Worm (Caenorhabditis elegans) whole organism, midembryonic: ENCODE results near the gene F16B12.1.
A peak's percentile ranks its signal among the peaks of the same experiment; 100 is the strongest.

Experiments used
- T22C8.4 ChIP-seq: fragments of 200-800 bp; sonication (Bioruptor generic); IDR thresholded peaks from 2 replicates; pipeline ENCODE4 v1.3.6; 2022; ENCODE audit warnings: missing genetic modification characterization, missing compliant biosample characterization
- flt-1 ChIP-seq: fragments of 200-800 bp; sonication (Bioruptor generic); IDR thresholded peaks from 2 replicates; pipeline ENCODE4 v1.3.6; 2022; ENCODE audit warnings: missing genetic modification characterization, missing compliant biosample characterization
- klf-2 ChIP-seq: fragments of 200-800 bp; sonication (Bioruptor generic); conservative IDR thresholded peaks from 2 replicates; pipeline ENCODE4 v1.3.6; 2022; ENCODE audit warnings: missing genetic modification reagents, missing genetic modification characterization, missing compliant biosample characterization
- med-1 ChIP-seq: sonication (generic microtip); optimal IDR thresholded peaks from 2 replicates; lab custom pipeline; 2017; ENCODE audit warnings: missing genetic modification characterization, mild to moderate bottlenecking, missing compliant biosample characterization, antibody characterized with exemption, missing genetic modification reagents; ENCODE audit not compliant: insufficient read depth
- ref-1 ChIP-seq: fragments of 200-800 bp; sonication (Bioruptor generic); conservative IDR thresholded peaks from 2 replicates; pipeline ENCODE4 v1.3.6; 2022; ENCODE audit warnings: missing genetic modification reagents, missing genetic modification characterization, missing compliant biosample characterization
- tab-1 ChIP-seq: fragments of 200-800 bp; sonication (Bioruptor generic); IDR thresholded peaks from 2 replicates; pipeline ENCODE4 v1.3.6; 2022; ENCODE audit warnings: missing genetic modification characterization, missing compliant biosample characterization
- ztf-23 ChIP-seq: fragments of 200-800 bp; sonication (Bioruptor generic); IDR thresholded peaks from 2 replicates; pipeline ENCODE4 v1.3.6; 2022; ENCODE audit warnings: missing genetic modification reagents, missing genetic modification characterization, missing compliant biosample characterization
- ztf-29 ChIP-seq: fragments of 200-800 bp; sonication (Bioruptor generic); IDR thresholded peaks from 2 replicates; pipeline ENCODE4 v1.3.6; 2022; ENCODE audit warnings: missing genetic modification reagents, missing genetic modification characterization, missing compliant biosample characterization

F16B12.1 gene

ce11 chrX:14134244-14134643 is 48.9 kb downstream of the F16B12.1 start, which contains the start of gene F28H6.8:
Gene F28H6.8 (minus strand): TSS chrX:14134344.
- no peak for TF ChIP-seq ztf-23 (GFP tag; lab: Robert Waterston, UW)
- TF ChIP-seq flt-1 (GFP tag; lab: Robert Waterston, UW) = no peak
- no peak for TF ChIP-seq ztf-29
- no peak for TF ChIP-seq klf-2 (GFP tag; lab: Robert Waterston, UW)
- TF ChIP-seq T22C8.4 (GFP tag; lab: Robert Waterston, UW) = no peak
- no peak for TF ChIP-seq tab-1 (GFP tag; lab: Robert Waterston, UW)

ce11 chrX:14134883-14135282 is 49.6 kb downstream of the F16B12.1 start:
- TF ChIP-seq ref-1 (GFP tag; lab: Robert Waterston, UW) = 0 out of 2 replicates have a peak, but pooled peaks have one; percentile 21
- no peak for TF ChIP-seq med-1 (GFP tag; lab: Kevin White, UChicago)
- no peak for TF ChIP-seq ztf-29
- peak; percentile 69 for TF ChIP-seq flt-1 (GFP tag; lab: Robert Waterston, UW)
- TF ChIP-seq ztf-23 (GFP tag; lab: Robert Waterston, UW) = no peak
- 0 out of 2 replicates have a peak, but pooled peaks have one; percentile 28 for TF ChIP-seq T22C8.4 (GFP tag; lab: Robert Waterston, UW)
